Worm (Caenorhabditis elegans) whole organism, midembryonic: ENCODE results near the gene srlf-3.

Experiments
- T22C8.4 ChIP-seq: fragments of 200-800 bp; sonication (Bioruptor generic); IDR thresholded peaks from 2 replicates; pipeline ENCODE4 v1.3.6; 2022; ENCODE audit warnings: missing genetic modification characterization, missing compliant biosample characterization
- cog-1 ChIP-seq: sonication (generic microtip); optimal IDR thresholded peaks from 2 replicates; lab custom pipeline; 2016; ENCODE audit warnings: missing genetic modification characterization, missing compliant biosample characterization
- flt-1 ChIP-seq: fragments of 200-800 bp; sonication (Bioruptor generic); IDR thresholded peaks from 2 replicates; pipeline ENCODE4 v1.3.6; 2022; ENCODE audit warnings: missing genetic modification characterization, missing compliant biosample characterization
- klf-2 ChIP-seq: fragments of 200-800 bp; sonication (Bioruptor generic); conservative IDR thresholded peaks from 2 replicates; pipeline ENCODE4 v1.3.6; 2022; ENCODE audit warnings: missing genetic modification reagents, missing genetic modification characterization, missing compliant biosample characterization
- med-1 ChIP-seq: sonication (generic microtip); optimal IDR thresholded peaks from 2 replicates; lab custom pipeline; 2017; ENCODE audit warnings: missing genetic modification characterization, mild to moderate bottlenecking, missing compliant biosample characterization, antibody characterized with exemption, missing genetic modification reagents; ENCODE audit not compliant: insufficient read depth
- ref-1 ChIP-seq: fragments of 200-800 bp; sonication (Bioruptor generic); conservative IDR thresholded peaks from 2 replicates; pipeline ENCODE4 v1.3.6; 2022; ENCODE audit warnings: missing genetic modification reagents, missing genetic modification characterization, missing compliant biosample characterization
- tab-1 ChIP-seq: fragments of 200-800 bp; sonication (Bioruptor generic); IDR thresholded peaks from 2 replicates; pipeline ENCODE4 v1.3.6; 2022; ENCODE audit warnings: missing genetic modification characterization, missing compliant biosample characterization
- ztf-23 ChIP-seq: fragments of 200-800 bp; sonication (Bioruptor generic); IDR thresholded peaks from 2 replicates; pipeline ENCODE4 v1.3.6; 2022; ENCODE audit warnings: missing genetic modification reagents, missing genetic modification characterization, missing compliant biosample characterization
- ztf-29 ChIP-seq: fragments of 200-800 bp; sonication (Bioruptor generic); IDR thresholded peaks from 2 replicates; pipeline ENCODE4 v1.3.6; 2022; ENCODE audit warnings: missing genetic modification reagents, missing genetic modification characterization, missing compliant biosample characterization

Gene srlf-3

ce11 chrIV:8479346-8479745 lies 7.9 kb upstream of the srlf-3 start, which contains the start of gene hlh-12:
TSS of gene hlh-12 (minus strand) at chrIV:8479446.
- TF ChIP-seq ztf-23 (GFP tag; lab: Robert Waterston, UW) (no peak), tab-1 (GFP tag; lab: Robert Waterston, UW) (no peak), ref-1 (no peak), T22C8.4 (GFP tag; lab: Robert Waterston, UW) (no peak), med-1 (GFP tag; lab: Kevin White, UChicago) (no peak), klf-2 (GFP tag; lab: Robert Waterston, UW) (no peak), flt-1 (GFP tag; lab: Robert Waterston, UW) (no peak), cog-1 (tag; lab: Kevin White, UChicago) (no peak), ztf-29 (GFP tag; lab: Robert Waterston, UW) (no peak)

- TF ChIP-seq T22C8.4 (GFP tag; lab: Robert Waterston, UW) (no peak), flt-1 (GFP tag; lab: Robert Waterston, UW) (no peak), med-1 (GFP tag; lab: Kevin White, UChicago) (no peak), tab-1 (GFP tag; lab: Robert Waterston, UW) (no peak), ztf-23 (GFP tag; lab: Robert Waterston, UW) (no peak), klf-2 (GFP tag; lab: Robert Waterston, UW) (no peak), ref-1 (no peak), ztf-29 (GFP tag; lab: Robert Waterston, UW) (no peak)
These were observed 6.0 kb upstream of the srlf-3 start, which contains the start of gene spp-8 for ce11 chrIV:8481308-8481707. TSS of gene spp-8 (plus strand) at chrIV:8481664.

DNA sequence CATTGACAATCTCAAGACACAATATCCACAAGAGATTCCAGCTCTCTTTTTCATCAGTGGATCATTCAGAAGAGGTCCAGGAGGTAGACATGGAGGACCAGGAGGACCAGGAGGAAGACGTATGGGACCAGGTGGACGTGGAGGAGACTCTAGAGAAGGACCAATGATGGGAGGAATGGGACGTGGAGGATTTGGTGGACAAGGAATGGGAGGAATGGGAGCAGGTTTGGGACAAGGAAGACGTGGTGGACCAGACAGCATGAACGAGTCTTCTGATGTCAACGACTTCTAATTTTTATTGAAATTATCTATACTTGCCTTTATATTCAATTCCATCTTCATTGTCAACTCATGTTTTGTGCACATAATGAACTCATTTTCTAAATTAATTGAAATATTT lies 760 bp downstream of the srlf-3 start:
- TF ChIP-seq flt-1 (GFP tag; lab: Robert Waterston, UW) (no peak), tab-1 (GFP tag; lab: Robert Waterston, UW) (no peak), ztf-29 (GFP tag; lab: Robert Waterston, UW) (no peak), cog-1 (tag; lab: Kevin White, UChicago) (no peak), klf-2 (GFP tag; lab: Robert Waterston, UW) (no peak)

ce11 chrIV:8489915-8490314 lies 2.6 kb downstream of the srlf-3 start, which contains the start of gene srlf-2:
TSS of gene srlf-2 (plus strand) at chrIV:8490215.
- no peak for TF ChIP-seq klf-2 (GFP tag; lab: Robert Waterston, UW)
- TF ChIP-seq tab-1 (GFP tag; lab: Robert Waterston, UW) = no peak
- no peak for TF ChIP-seq ztf-29 (GFP tag; lab: Robert Waterston, UW)
- no peak for TF ChIP-seq med-1 (GFP tag; lab: Kevin White, UChicago)
- TF ChIP-seq ref-1 = no peak
- TF ChIP-seq T22C8.4 (GFP tag; lab: Robert Waterston, UW) = no peak
- no peak for TF ChIP-seq flt-1 (GFP tag; lab: Robert Waterston, UW)
- TF ChIP-seq cog-1 (tag; lab: Kevin White, UChicago) = no peak
- TF ChIP-seq ztf-23 (GFP tag; lab: Robert Waterston, UW) = no peak

DNA sequence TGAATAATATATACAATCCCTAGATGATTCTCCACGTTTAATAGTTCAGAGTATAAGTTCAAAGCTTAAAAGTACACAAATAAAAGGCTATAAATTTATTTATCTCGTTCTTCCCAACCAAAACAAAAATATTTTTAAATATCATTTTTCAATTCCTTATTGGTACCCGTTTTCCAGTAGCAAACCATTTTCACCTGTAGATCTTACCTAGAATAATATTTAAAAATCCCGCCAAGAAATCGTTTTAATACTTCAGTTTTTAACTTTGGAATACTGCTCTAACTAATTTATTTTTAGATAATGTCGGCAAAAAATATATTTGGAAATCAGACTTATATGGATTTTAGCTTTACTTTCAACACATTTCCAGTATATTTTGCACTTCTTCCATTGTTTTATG lies 5.0 kb downstream of the srlf-3 start, which contains the start of gene sru-7:
sru-7 (plus strand) TSS at position 301 of the 400 bp plus-strand sequence.
- TF ChIP-seq T22C8.4 (GFP tag; lab: Robert Waterston, UW) = no peak
- TF ChIP-seq ref-1 = no peak
- TF ChIP-seq klf-2 (GFP tag; lab: Robert Waterston, UW) = no peak

ce11 chrIV:8496263-8496662 lies 9.0 kb downstream of the srlf-3 start, which contains the start of gene C28C12.12:
TSS of gene C28C12.12 (minus strand) at chrIV:8496363.
- TF ChIP-seq tab-1 (GFP tag; lab: Robert Waterston, UW) (no peak), T22C8.4 (GFP tag; lab: Robert Waterston, UW) (no peak), flt-1 (GFP tag; lab: Robert Waterston, UW) (no peak), cog-1 (tag; lab: Kevin White, UChicago) (no peak), med-1 (GFP tag; lab: Kevin White, UChicago) (no peak), ztf-29 (GFP tag; lab: Robert Waterston, UW) (no peak)

DNA sequence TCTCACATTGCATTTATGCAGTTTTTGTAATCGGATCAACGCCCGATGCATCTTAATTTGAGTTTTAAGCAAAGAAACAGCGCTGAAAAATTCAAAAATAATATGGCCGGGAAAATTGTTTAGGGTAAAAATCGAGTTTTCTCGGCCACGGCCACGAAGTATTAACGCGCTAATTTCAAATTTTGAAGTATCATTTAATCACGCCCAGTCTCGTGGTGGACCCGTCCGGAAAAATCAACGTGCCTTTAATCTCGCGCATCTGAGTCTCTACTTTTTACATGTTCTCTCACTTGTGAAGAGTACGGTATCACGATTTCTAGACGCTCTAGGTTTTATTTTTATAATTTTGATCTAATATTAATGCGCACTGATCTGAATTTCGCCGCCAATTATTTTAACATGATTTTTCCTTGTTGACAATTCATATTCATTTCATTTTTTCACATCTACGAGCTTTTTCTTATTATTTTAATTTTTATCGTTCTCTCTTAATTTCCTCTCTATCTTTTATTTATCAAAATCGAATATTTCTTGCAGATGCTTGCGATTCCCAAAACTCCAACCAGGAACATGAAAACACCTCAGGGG lies 11.6 kb downstream of the srlf-3 start, which contains the start of the genes acdh-13 and mesp-1:
acdh-13 (minus strand) TSS at position 51 of the 588 bp plus-strand sequence.
mesp-1 (plus strand) TSS at position 538 of the 588 bp plus-strand sequence.
- TF ChIP-seq med-1 (GFP tag; lab: Kevin White, UChicago) (no peak), flt-1 (GFP tag; lab: Robert Waterston, UW) (no peak), cog-1 (tag; lab: Kevin White, UChicago) (no peak), tab-1 (GFP tag; lab: Robert Waterston, UW) (no peak), T22C8.4 (GFP tag; lab: Robert Waterston, UW) (no peak), ztf-29 (GFP tag; lab: Robert Waterston, UW) (no peak), ztf-23 (GFP tag; lab: Robert Waterston, UW) (no peak), klf-2 (GFP tag; lab: Robert Waterston, UW) (no peak), ref-1 (no peak)

- no peak for TF ChIP-seq T22C8.4 (GFP tag; lab: Robert Waterston, UW)
- TF ChIP-seq flt-1 (GFP tag; lab: Robert Waterston, UW) = no peak
- no peak for TF ChIP-seq klf-2 (GFP tag; lab: Robert Waterston, UW)
- no peak for TF ChIP-seq ztf-29 (GFP tag; lab: Robert Waterston, UW)
- TF ChIP-seq ref-1 = no peak
- TF ChIP-seq tab-1 (GFP tag; lab: Robert Waterston, UW) = no peak
- TF ChIP-seq med-1 (GFP tag; lab: Kevin White, UChicago) = no peak
- TF ChIP-seq ztf-23 (GFP tag; lab: Robert Waterston, UW) = no peak
- TF ChIP-seq cog-1 (tag; lab: Kevin White, UChicago) = no peak
These were observed 12.7 kb downstream of the srlf-3 start for ce11 chrIV:8499956-8500355.

DNA sequence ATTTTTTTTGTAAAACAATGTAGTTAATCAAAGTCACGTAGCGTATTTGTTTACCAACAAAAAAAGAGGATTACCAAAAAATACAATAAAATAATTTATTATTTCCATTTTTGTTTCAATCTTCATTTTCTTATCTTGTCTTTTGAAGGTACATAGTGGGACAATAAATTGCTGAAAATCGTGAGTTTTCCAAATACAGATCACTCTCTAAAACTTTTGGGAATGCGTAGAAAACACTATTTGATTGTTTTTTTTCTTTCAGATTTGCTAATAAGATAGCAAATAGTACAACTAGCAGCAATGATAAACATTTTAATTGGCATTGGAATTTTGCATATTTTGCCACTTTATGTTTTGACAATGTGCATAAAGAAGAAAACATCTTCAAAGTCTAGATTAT lies 14.1 kb downstream of the srlf-3 start, which contains the start of gene C28C12.1:
C28C12.1 (plus strand) TSS at position 301 of the 400 bp plus-strand sequence.
- TF ChIP-seq tab-1 (GFP tag; lab: Robert Waterston, UW) (no peak), klf-2 (GFP tag; lab: Robert Waterston, UW) (no peak)
